Worm (Caenorhabditis elegans) whole organism, late embryonic: ENCODE measurements around the gene clec-234.
"Not testable (repeated sequence)": the region's sequence is repeated elsewhere in the genome, so short reads cannot be mapped to it uniquely, and the experiment has no call there.

ENCODE experiments used
- C38D4.7 ChIP-seq: fragments of 200-800 bp; sonication (Bioruptor generic); optimal IDR thresholded peaks from 2 replicates; lab custom pipeline; 2018; ENCODE audit warnings: mild to moderate bottlenecking, missing genetic modification characterization, moderate library complexity, missing compliant biosample characterization
- K02D7.2 ChIP-seq: sonication (generic microtip); optimal IDR thresholded peaks from 2 replicates; lab custom pipeline; 2017; ENCODE audit warnings: mild to moderate bottlenecking, missing genetic modification characterization, missing compliant biosample characterization
- ama-1 ChIP-seq: fragments of 150-350 bp; optimal IDR thresholded peaks from 2 replicates; lab custom pipeline; 2014
- ceh-14 ChIP-seq: sonication (generic microtip); optimal IDR thresholded peaks from 2 replicates; lab custom pipeline; 2016; ENCODE audit warnings: missing genotype, missing genetic modification characterization, missing compliant biosample characterization
- ceh-18 ChIP-seq: sonication (generic microtip); optimal IDR thresholded peaks from 2 replicates; lab custom pipeline; 2016; ENCODE audit warnings: missing genetic modification characterization, missing compliant biosample characterization
- ceh-19 ChIP-seq: fragments of 200-800 bp; sonication (Bioruptor generic); optimal IDR thresholded peaks from 2 replicates; lab custom pipeline; 2018; ENCODE audit warnings: mild to moderate bottlenecking, missing genetic modification characterization, missing compliant biosample characterization
- ceh-22 ChIP-seq: sonication (generic microtip); optimal IDR thresholded peaks from 2 replicates; lab custom pipeline; 2017; ENCODE audit warnings: missing biosample characterization, missing genetic modification characterization
- ceh-31 ChIP-seq: sonication (generic microtip); optimal IDR thresholded peaks from 2 replicates; lab custom pipeline; 2016; ENCODE audit warnings: missing genetic modification characterization, missing compliant biosample characterization
- ceh-34 ChIP-seq: sonication (generic microtip); optimal IDR thresholded peaks from 2 replicates; lab custom pipeline; 2016; ENCODE audit warnings: mild to moderate bottlenecking, missing genetic modification characterization, missing compliant biosample characterization
- ceh-48 ChIP-seq: sonication (generic microtip); optimal IDR thresholded peaks from 2 replicates; lab custom pipeline; 2016; ENCODE audit warnings: missing genetic modification characterization, inconsistent platforms, missing compliant biosample characterization
- che-1 ChIP-seq: sonication (generic microtip); optimal IDR thresholded peaks from 2 replicates; lab custom pipeline; 2016; ENCODE audit warnings: mild to moderate bottlenecking, missing genetic modification characterization, missing compliant biosample characterization
- elt-2 ChIP-seq: sonication (generic microtip); optimal IDR thresholded peaks from 2 replicates; lab custom pipeline; 2016; ENCODE audit warnings: missing genetic modification reagents, missing genetic modification characterization, missing compliant biosample characterization
- elt-4 ChIP-seq: sonication (generic microtip); optimal IDR thresholded peaks from 2 replicates; lab custom pipeline; 2016; ENCODE audit warnings: missing genetic modification characterization, missing compliant biosample characterization
- ets-4 ChIP-seq: sonication (generic microtip); optimal IDR thresholded peaks from 2 replicates; lab custom pipeline; 2016; ENCODE audit warnings: missing genetic modification characterization, missing compliant biosample characterization
- eyg-1 ChIP-seq: sonication (generic microtip); optimal IDR thresholded peaks from 2 replicates; lab custom pipeline; 2016; ENCODE audit warnings: missing genotype, missing genetic modification characterization, missing compliant biosample characterization
- fkh-10 ChIP-seq: fragments of 150-350 bp; optimal IDR thresholded peaks from 2 replicates; lab custom pipeline; 2014; ENCODE audit warnings: missing biosample characterization, missing genetic modification reagents, missing genetic modification characterization
- fkh-6 ChIP-seq: sonication (generic microtip); optimal IDR thresholded peaks from 2 replicates; lab custom pipeline; 2016; ENCODE audit warnings: missing genetic modification characterization, missing compliant biosample characterization
- hlh-15 ChIP-seq: sonication (generic microtip); optimal IDR thresholded peaks from 2 replicates; lab custom pipeline; 2016; ENCODE audit warnings: missing genetic modification characterization, missing compliant biosample characterization
- hlh-30 ChIP-seq: sonication (generic microtip); optimal IDR thresholded peaks from 2 replicates; lab custom pipeline; 2017; ENCODE audit warnings: antibody characterized with exemption, missing genetic modification characterization, missing compliant biosample characterization; ENCODE audit not compliant: insufficient read depth
- hlh-6 ChIP-seq: sonication (generic microtip); optimal IDR thresholded peaks from 2 replicates; lab custom pipeline; 2016; ENCODE audit warnings: missing genotype, missing genetic modification characterization, missing compliant biosample characterization
- hlh-8 ChIP-seq: sonication (generic microtip); optimal IDR thresholded peaks from 2 replicates; lab custom pipeline; 2016; ENCODE audit warnings: missing genotype, missing genetic modification characterization, missing compliant biosample characterization
- lim-6 ChIP-seq: sonication (generic microtip); optimal IDR thresholded peaks from 2 replicates; lab custom pipeline; 2016; ENCODE audit warnings: missing genetic modification characterization, missing compliant biosample characterization
- mec-3 ChIP-seq: sonication (generic microtip); optimal IDR thresholded peaks from 2 replicates; lab custom pipeline; 2016; ENCODE audit warnings: borderline replicate concordance, missing genetic modification characterization, missing compliant biosample characterization
- nfya-1 ChIP-seq: sonication (generic microtip); optimal IDR thresholded peaks from 2 replicates; lab custom pipeline; 2017; ENCODE audit warnings: missing genetic modification characterization, mild to moderate bottlenecking, missing compliant biosample characterization, antibody characterized with exemption, moderate library complexity
- nhr-11 ChIP-seq: fragments of 150-350 bp; optimal IDR thresholded peaks from 2 replicates; lab custom pipeline; 2014; ENCODE audit warnings: missing biosample characterization, missing genetic modification characterization
- nhr-232 ChIP-seq: sonication (generic microtip); optimal IDR thresholded peaks from 2 replicates; lab custom pipeline; 2016; ENCODE audit warnings: missing genetic modification characterization, missing compliant biosample characterization
- pat-9 ChIP-seq: fragments of 200-800 bp; sonication (Bioruptor generic); optimal IDR thresholded peaks from 2 replicates; lab custom pipeline; 2018; ENCODE audit warnings: mild to moderate bottlenecking, missing genetic modification characterization, moderate library complexity, missing compliant biosample characterization
- pha-2 ChIP-seq: sonication (generic microtip); optimal IDR thresholded peaks from 2 replicates; lab custom pipeline; 2017; ENCODE audit warnings: mild to moderate bottlenecking, missing genetic modification characterization, missing compliant biosample characterization
- pha-4 ChIP-seq: fragments of 150-350 bp; optimal IDR thresholded peaks from 2 replicates; lab custom pipeline; 2018; ENCODE audit warnings: missing biosample characterization, missing genetic modification reagents, missing genetic modification characterization
- pros-1 ChIP-seq: fragments of 150-350 bp; optimal IDR thresholded peaks from 2 replicates; lab custom pipeline; 2014; ENCODE audit warnings: missing biosample characterization, missing genetic modification reagents, missing genetic modification characterization
- tbx-2 ChIP-seq: sonication (generic microtip); optimal IDR thresholded peaks from 2 replicates; lab custom pipeline; 2016; ENCODE audit warnings: missing genetic modification characterization, missing compliant biosample characterization
- ttx-3 ChIP-seq: sonication (generic microtip); optimal IDR thresholded peaks from 2 replicates; lab custom pipeline; 2016; ENCODE audit warnings: missing genetic modification reagents, missing genetic modification characterization, missing compliant biosample characterization
- unc-42 ChIP-seq: sonication (generic microtip); optimal IDR thresholded peaks from 2 replicates; lab custom pipeline; 2016; ENCODE audit warnings: missing genotype, missing genetic modification characterization, missing compliant biosample characterization
- zip-5 ChIP-seq: sonication (generic microtip); optimal IDR thresholded peaks from 2 replicates; lab custom pipeline; 2016; ENCODE audit warnings: missing genetic modification characterization, missing compliant biosample characterization

The clec-234 gene

ce11 chrV:16395131-16395530 lies 38.2 kb downstream of the clec-234 start, which contains the start of gene F13A7.11:
Gene F13A7.11, minus strand, starts transcription at chrV:16395304.
- TF ChIP-seq elt-2 (peak; percentile 4), pha-2 (tag; lab: Kevin White, UChicago) (no peak), tbx-2 (tag; lab: Kevin White, UChicago) (no peak), ceh-18 (tag; lab: Kevin White, UChicago) (no peak), eyg-1 (tag; lab: Kevin White, UChicago) (no peak)
- TF ChIP-seq, all 69 proteins: peak for 1

ce11 chrV:16393728-16394127 lies 39.6 kb downstream of the clec-234 start, which contains the start of gene srd-63:
Gene srd-63, minus strand, starts transcription at chrV:16393828.
- TF ChIP-seq che-1 (tag; lab: Kevin White, UChicago): no peak
- no peak for TF ChIP-seq ets-4
- TF ChIP-seq ceh-19 (GFP tag; lab: Kevin White, UChicago): no peak

- TF ChIP-seq hlh-8 (no peak), hlh-30 (tag; lab: Kevin White, UChicago) (no peak), nhr-232 (tag; lab: Kevin White, UChicago) (no peak), C38D4.7 (GFP tag; lab: Kevin White, UChicago) (no peak), nfya-1 (tag; lab: Kevin White, UChicago) (no peak), ceh-34 (tag; lab: Kevin White, UChicago) (no peak), fkh-10 (GFP tag; lab: Kevin White, UChicago) (no peak), ceh-31 (tag; lab: Kevin White, UChicago) (no peak), elt-4 (tag; lab: Kevin White, UChicago) (no peak), hlh-6 (tag; lab: Kevin White, UChicago) (no peak), K02D7.2 (tag; lab: Kevin White, UChicago) (no peak), unc-42 (tag; lab: Kevin White, UChicago) (no peak), nhr-11 (tag; lab: Kevin White, UChicago) (no peak)
Observed at ce11 chrV:16390655-16391054, 42.7 kb downstream of the clec-234 start, which contains the start of gene gst-44. Gene gst-44, plus strand, starts transcription at chrV:16390891.

ce11 chrV:16388268-16388667 lies 45.1 kb downstream of the clec-234 start, which contains the start of gene sri-65:
Gene sri-65, minus strand, starts transcription at chrV:16388368.
- TF ChIP-seq hlh-6 (tag; lab: Kevin White, UChicago) (no peak), lim-6 (tag; lab: Kevin White, UChicago) (no peak), pha-4 (tag; lab: Kevin White, UChicago) (no peak), elt-4 (tag; lab: Kevin White, UChicago) (no peak), pat-9 (tag; lab: Kevin White, UChicago) (no peak), zip-5 (tag; lab: Kevin White, UChicago) (no peak), ceh-22 (tag; lab: Kevin White, UChicago) (no peak), C38D4.7 (GFP tag; lab: Kevin White, UChicago) (no peak), ama-1 (lab: Kevin White, UChicago) (no peak), pros-1 (tag; lab: Kevin White, UChicago) (no peak), unc-42 (tag; lab: Kevin White, UChicago) (no peak), ceh-14 (tag; lab: Kevin White, UChicago) (no peak), mec-3 (tag; lab: Kevin White, UChicago) (no peak), fkh-6 (no peak), hlh-15 (tag; lab: Kevin White, UChicago) (no peak)
- TF ChIP-seq, all 69 proteins: peak for 0

- TF ChIP-seq ama-1 (lab: Kevin White, UChicago); ceh-48; ttx-3 (tag; lab: Kevin White, UChicago): not testable (repeated sequence)
Observed at ce11 chrV:16383729-16384128, 49.6 kb downstream of the clec-234 start, which contains the start of gene F13A7.7. Gene F13A7.7, minus strand, starts transcription at chrV:16383829.
